Fruit fly (Drosophila melanogaster) whole organism: ENCODE results near the gene TBC1D23.
A peak's percentile ranks its signal among the peaks of the same experiment; 100 is the strongest.

Experiments used
- CG8478 ChIP-seq: fragments of >200 bp; optimal IDR thresholded peaks from 2 replicates; lab custom pipeline; 2018; ENCODE audit warnings: inconsistent platforms
- Dll ChIP-seq: fragments of >200 bp; optimal IDR thresholded peaks from 2 replicates; lab custom pipeline; 2017
- EcR ChIP-seq, 2 experiments: fragments of >200 bp; optimal IDR thresholded peaks; 2 replicates each; lab custom pipeline; 2017; ENCODE audit warnings: missing biosample characterization in 2 of 2, missing genetic modification characterization in 2 of 2, missing genetic modification reagents in 2 of 2
- pan ChIP-seq: fragments of >200 bp; optimal IDR thresholded peaks from 2 replicates; lab custom pipeline; 2017
- psq ChIP-seq: fragments of >200 bp; optimal IDR thresholded peaks from 2 replicates; lab custom pipeline; 2017
- usp ChIP-seq: fragments of >200 bp; optimal IDR thresholded peaks from 2 replicates; lab custom pipeline; 2017; ENCODE audit warnings: missing biosample characterization, missing genetic modification characterization, mixed read lengths

Gene TBC1D23

DNA sequence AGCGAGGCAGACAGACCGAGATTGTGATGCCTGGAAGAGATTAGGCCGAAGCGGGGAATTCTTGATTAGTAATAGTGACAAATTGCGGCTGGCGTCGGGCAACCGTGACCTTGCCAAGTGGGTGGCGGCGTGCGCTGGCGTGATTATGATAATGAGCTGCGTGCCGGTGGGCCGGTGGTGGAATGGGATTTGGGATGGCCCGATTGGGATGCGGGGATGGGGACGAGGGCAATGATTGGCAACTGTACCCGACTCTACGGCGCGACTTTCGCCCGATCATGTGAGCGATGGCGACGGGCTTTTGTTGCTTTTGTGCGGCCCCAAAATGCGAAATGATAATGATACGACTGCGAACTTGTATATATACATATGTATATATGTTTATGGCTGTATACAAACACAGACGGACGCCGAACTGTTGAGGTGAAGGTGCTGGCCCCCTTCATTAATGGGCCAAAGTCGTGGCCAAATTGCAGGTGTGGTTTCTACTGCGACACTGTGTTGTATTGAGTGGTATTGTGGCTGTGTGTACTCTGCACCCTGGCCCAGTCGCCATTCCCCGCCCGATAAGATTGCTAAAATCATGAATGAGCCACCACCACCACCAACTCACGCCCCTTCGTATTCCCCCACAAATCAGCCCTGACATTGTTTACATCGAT, 12.3 kb upstream of the TBC1D23 start:
- TF ChIP-seq EcR (GFP tag; optimal IDR thresholded peaks at IDR 0.05; lab: Kevin White, UChicago) = no peak
- no peak for TF ChIP-seq usp

DNA sequence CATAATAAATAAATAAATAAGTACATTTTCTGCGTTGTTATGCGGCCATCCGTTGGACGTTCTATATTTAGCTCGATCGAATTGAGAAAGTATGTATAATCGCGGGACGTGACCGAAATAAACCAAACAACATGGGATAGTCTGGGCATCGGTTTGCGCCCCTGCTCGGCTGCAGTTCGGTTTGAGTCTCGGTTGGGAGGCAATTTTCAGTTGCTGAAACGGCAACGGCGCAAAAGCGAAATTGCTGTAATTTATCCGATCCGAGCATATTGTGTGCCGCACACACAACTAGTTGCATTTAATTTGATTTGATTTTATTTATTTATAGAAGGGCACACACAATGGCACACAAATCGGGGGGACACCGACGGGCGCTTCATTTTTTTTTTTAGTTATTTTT, 11.0 kb upstream of the TBC1D23 start:
- no peak for TF ChIP-seq pan
- TF ChIP-seq CG8478 (lab: Kevin White, UChicago) = no peak
- no peak for TF ChIP-seq Dll
- TF ChIP-seq EcR (GFP tag; optimal IDR thresholded peaks at IDR 0.05; lab: Kevin White, UChicago) = no peak
- TF ChIP-seq usp = no peak
- no peak for TF ChIP-seq psq (lab: Kevin White, UChicago)

DNA sequence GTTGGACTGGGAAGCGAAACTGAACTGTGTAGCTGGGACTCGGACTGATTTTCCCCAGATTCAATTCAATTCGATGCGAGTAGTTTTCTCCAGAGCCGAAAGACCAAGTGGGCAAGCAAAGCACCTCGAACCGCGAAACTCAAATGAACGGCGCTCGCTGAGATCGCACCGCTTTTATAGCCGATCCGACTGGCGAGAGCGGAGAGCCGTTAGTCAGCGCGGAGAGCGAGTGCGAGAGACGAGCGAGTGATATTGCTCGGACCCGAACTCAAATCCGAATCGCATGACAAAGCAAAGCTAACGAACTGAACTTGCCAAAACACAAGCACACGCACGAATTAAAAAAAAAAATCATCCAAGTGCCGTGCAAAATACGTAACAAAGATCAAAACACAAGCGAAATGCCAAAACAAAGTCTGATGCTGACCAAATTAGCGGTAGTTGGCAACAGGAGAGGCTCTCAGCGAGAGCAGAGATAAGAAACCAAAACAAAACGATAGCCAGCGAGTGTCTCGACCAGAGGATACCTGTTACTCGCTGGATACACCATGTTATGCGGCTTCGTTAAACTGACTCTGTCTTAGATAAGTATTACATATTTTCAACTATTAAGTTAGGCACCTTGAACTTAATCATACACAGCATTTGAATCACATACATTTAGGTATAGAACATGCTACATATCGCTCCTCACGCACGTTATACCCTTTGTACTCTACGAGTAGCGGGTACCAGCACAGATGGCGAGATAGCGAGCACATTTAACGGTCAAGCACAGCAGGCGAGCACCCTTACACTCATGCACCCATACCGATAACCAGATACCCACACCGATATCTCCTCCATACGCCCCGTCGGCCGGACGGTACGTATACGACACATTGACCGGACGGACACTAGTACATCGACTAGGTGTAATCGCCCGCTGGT, 10.0 kb upstream of the TBC1D23 start:
- TF ChIP-seq pan (peak; percentile 96), CG8478 (lab: Kevin White, UChicago) (no peak), EcR (GFP tag; optimal IDR thresholded peaks at IDR 0.05; lab: Kevin White, UChicago) (peak in 1 of 2 experiments; percentile 23), Dll (peak; percentile 93)

DNA sequence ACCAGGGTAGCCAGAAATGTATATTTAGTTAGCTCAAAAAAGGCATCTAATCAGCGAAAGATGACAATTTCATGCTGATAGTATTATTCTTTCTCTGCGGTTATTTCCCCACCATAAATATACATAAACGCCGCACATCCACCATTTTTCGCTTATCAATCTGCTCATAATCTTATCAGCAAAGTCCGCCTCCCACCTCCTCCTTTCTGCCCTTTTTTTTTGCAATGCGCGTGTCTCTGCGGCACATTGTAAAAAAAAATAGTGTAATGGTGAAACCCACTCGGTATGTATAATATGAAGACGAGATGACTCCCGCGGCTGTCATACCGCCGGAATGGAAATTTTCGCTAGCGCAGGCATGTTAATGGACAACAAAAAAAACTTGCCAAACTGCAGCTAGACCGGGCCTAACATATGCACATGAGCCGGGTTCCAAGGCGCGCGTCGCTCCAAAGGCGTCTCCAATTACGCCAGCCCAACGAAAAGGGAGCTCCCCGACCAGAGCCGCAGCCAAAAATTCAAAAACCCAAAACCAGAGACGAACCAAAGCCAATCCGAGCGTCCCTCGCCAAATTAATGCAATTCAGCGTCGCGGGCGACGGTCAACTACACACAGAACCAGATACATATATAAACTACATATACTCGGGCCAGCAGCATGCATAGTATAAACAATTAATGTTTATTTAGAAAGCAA, 8.8 kb upstream of the TBC1D23 start:
- TF ChIP-seq usp (no peak), EcR (GFP tag; optimal IDR thresholded peaks at IDR 0.05; lab: Kevin White, UChicago) (no peak), psq (lab: Kevin White, UChicago) (no peak), Dll (no peak)

DNA sequence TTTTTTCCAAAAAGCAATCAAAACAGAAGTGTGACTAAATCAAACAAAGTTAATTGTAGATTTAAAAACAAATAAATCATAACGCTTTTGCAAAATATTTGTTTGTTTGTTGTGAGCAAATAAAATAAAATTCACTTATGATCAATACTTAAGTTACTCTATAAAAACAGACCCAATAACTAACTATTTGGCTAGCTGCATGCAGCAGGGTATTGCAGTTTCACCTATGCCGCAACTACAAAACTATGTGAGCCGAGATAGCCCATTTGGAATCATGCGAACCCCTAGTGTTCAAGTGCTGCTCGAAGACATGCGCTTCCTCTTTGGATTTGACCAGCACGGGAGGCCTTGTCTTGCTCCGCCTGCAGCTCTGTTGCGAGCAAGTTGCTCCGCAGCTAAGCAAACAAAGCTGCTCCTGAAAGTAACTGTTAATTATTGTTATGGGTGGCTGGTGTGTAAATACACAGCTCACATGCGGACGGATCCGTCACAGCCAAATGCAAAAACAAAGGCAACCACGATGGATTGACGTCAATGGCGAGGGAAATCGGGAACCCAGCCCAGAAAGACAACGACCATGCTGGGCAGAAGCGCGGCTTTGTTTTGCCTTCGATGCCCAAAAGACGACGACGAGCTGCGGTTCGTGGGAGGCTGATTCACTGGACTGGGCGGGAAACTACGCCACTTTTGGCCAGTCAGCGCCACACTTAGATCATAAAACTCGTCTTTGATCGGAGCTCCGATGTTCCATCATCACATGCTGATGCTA, 7.0 kb upstream of the TBC1D23 start:
- TF ChIP-seq CG8478 (lab: Kevin White, UChicago) = no peak
- no peak for TF ChIP-seq usp
- TF ChIP-seq psq (lab: Kevin White, UChicago) = no peak
- TF ChIP-seq Dll = no peak
- no peak for TF ChIP-seq EcR (GFP tag; optimal IDR thresholded peaks at IDR 0.05; lab: Kevin White, UChicago)
- no peak for TF ChIP-seq pan

DNA sequence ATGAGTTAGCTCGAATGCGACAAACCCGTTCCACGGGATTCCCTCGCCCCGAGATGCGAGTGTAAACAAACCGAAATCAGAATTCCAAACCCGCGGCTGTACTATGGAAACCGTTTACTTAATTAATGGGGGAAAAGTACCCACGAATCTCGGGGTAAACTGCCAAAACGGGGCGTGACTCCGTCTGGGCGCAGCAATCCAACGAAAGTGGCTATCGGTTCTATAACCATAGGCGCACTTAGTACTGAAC, 6.5 kb upstream of the TBC1D23 start:
- no peak for TF ChIP-seq EcR (GFP tag; optimal IDR thresholded peaks at IDR 0.05; lab: Kevin White, UChicago)
- no peak for TF ChIP-seq usp
- TF ChIP-seq Dll = no peak
- TF ChIP-seq CG8478 (lab: Kevin White, UChicago) = no peak
- no peak for TF ChIP-seq psq (lab: Kevin White, UChicago)
- TF ChIP-seq pan = no peak

DNA sequence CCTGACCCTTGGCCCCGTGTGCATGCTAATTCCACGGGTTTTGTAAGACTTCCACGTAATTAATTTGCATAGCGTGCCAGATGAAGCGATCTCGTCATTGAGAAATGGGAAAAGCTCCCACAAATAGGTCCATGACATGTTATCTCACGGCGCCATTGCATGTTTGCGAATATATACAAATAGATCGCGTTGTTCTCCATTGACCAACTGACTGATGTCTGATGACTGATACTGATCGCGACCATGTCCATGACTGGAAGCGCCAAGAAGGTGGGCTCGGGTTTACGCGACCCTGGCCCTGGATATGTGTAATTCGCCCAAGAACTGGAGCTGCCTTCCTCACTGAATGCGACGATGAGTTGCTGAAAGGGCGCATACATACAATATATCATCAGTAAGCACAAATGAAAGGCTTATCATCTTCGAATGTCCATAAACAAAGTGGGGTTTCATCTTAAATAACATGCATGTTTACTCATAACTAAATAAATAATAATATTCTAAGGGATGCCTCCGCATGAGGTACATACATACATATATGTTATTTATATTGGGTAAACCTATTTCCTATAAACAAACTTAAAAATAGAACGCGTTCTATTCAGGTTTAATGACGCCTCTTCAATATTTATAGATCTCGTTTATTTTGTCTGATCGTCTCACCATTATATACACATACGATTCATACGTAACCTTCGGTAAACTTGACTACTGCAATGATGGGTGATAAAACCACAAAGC, 5.9 kb upstream of the TBC1D23 start:
- TF ChIP-seq psq (lab: Kevin White, UChicago) = no peak
- no peak for TF ChIP-seq Dll
- no peak for TF ChIP-seq CG8478 (lab: Kevin White, UChicago)
- TF ChIP-seq EcR (GFP tag; optimal IDR thresholded peaks at IDR 0.05; lab: Kevin White, UChicago) = no peak
- TF ChIP-seq usp = no peak
- no peak for TF ChIP-seq pan

DNA sequence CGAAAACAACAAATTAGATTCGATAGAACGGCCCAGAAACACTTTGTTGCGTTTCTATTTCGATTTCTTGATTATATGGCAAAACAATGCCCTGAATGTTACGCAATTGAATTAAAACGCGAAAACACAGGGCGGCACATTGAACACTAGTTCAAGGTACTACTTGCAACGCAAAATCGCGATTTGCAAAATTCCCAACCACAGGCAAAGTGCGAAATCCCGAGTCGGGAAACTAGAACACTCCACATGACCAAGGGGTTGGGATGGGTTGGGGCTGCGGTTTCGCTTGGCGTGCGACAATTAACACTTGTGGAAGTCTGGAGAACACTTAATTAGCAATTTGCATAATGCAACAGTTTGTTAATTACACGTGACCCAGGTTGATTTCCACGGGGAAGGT, 4.9 kb upstream of the TBC1D23 start:
- TF ChIP-seq pan (no peak), usp (no peak), CG8478 (lab: Kevin White, UChicago) (no peak), psq (lab: Kevin White, UChicago) (no peak), Dll (no peak), EcR (GFP tag; optimal IDR thresholded peaks at IDR 0.05; lab: Kevin White, UChicago) (no peak)

DNA sequence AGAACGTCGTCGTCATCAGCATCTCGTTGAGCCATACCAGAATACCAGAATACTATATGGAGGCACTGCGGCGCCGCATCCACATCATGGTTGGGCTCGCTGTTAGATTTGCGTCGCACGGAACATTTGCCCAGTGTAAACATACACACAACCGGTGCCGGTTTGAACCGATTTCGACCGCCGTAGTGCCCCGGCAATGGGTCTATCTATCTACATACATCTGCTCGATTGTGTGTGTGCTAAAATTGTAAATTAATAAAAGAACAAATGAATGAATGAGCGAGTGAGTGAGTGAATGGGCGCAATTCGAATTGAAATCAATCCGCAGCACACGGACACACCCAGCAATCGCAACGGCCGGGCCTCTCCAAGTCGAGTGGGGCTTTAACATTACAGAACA, 3.7 kb upstream of the TBC1D23 start:
- TF ChIP-seq usp = no peak
- no peak for TF ChIP-seq CG8478 (lab: Kevin White, UChicago)
- no peak for TF ChIP-seq Dll
- no peak for TF ChIP-seq psq (lab: Kevin White, UChicago)
- no peak for TF ChIP-seq EcR (GFP tag; optimal IDR thresholded peaks at IDR 0.05; lab: Kevin White, UChicago)
- TF ChIP-seq pan = no peak

DNA sequence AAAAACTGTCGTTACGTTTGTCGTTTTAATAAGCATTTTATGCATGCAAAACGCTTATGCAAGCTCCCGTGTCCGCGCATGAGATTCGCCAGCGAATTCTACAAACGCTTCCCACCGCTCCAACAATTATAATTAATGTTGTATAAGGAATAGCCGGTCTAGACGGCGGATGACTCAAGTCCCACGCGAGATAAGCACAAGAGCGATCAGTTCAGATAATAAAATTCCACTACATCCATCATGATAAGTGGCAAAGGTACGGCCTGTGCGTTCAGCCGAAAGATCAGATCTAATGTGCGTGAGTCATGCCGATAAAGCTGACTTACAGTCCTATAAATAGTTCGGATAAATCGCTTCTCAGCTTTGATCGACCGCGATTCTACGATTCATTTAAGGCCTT, 2.6 kb upstream of the TBC1D23 start:
- TF ChIP-seq CG8478 (lab: Kevin White, UChicago) (no peak), usp (no peak), EcR (GFP tag; optimal IDR thresholded peaks at IDR 0.05; lab: Kevin White, UChicago) (no peak), pan (no peak), psq (lab: Kevin White, UChicago) (no peak), Dll (no peak)

DNA sequence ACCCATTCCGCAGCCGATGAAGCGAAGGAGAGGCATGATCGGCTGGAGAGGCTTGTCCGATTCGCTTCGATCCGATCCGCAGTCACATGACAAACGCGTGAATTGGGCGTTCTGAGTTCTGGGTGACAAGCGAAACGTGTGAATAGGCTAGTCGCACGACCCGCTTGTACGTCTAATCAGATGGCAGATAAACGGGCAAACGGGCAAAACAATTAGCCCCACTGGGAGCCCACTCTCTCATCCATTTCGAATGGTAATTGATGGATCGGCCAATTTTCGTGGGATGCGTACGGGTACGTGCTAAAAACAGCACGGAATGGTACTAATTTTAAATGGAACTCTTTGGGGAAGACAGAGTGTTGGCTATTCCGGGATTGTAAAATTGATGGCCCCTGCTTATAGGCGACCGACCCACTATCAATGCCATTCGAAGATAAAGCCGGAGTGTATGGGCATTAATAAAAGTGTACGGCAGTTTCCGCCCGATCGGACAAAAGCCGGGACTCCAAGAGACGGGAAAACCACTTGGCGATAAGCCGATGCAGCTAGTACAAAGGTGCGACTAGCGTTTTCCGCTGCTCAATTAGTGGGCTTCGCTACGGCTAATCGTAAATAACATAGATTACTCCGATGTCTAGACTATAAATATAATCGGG, 1.6 kb upstream of the TBC1D23 start:
- TF ChIP-seq Dll (no peak), pan (no peak), usp (no peak), CG8478 (lab: Kevin White, UChicago) (no peak), EcR (GFP tag; optimal IDR thresholded peaks at IDR 0.05; lab: Kevin White, UChicago) (no peak), psq (lab: Kevin White, UChicago) (no peak)
